Worm (Caenorhabditis elegans): Measurements from ENCODE around the gene K07E12.2.

- no peak for TF ChIP-seq ztf-11 (tag; optimal IDR thresholded peaks at IDR 0.05)
- no peak for TF ChIP-seq lsy-2 (tag; optimal IDR thresholded peaks at IDR 0.05)
- TF ChIP-seq lin-11 (tag; optimal IDR thresholded peaks at IDR 0.05) = no peak
- TF ChIP-seq dmd-4 (tag; optimal IDR thresholded peaks at IDR 0.05) = no peak
- TF ChIP-seq ZK546.5 (tag; optimal IDR thresholded peaks at IDR 0.05) = no peak
- TF ChIP-seq blmp-1 (tag; optimal IDR thresholded peaks at IDR 0.05; ENCODE audit: insufficient read depth) = no peak
- no peak for TF ChIP-seq ceh-82 (tag; optimal IDR thresholded peaks at IDR 0.05)
- TF ChIP-seq nhr-77 (tag; optimal IDR thresholded peaks at IDR 0.05) = no peak
- no peak for TF ChIP-seq fos-1 (tag; optimal IDR thresholded peaks at IDR 0.05)
- TF ChIP-seq R02D3.7 (tag; optimal IDR thresholded peaks at IDR 0.05) = no peak
- TF ChIP-seq mdl-1 (tag; optimal IDR thresholded peaks at IDR 0.05) = no peak
- TF ChIP-seq snpc-4 (tag; optimal IDR thresholded peaks at IDR 0.05) = no peak
- TF ChIP-seq unc-62 (GFP tag; optimal IDR thresholded peaks at IDR 0.05) = no peak
- no peak for TF ChIP-seq sma-3 (GFP tag; optimal IDR thresholded peaks at IDR 0.05)
Measured at ce11 chrIII:6725489-6725888, 11.6 kb upstream of the K07E12.2 start, which contains the start of gene wdr-4.
